Worm (Caenorhabditis elegans): ENCODE measurements around the gene F25B4.8.

F25B4.8 gene

ce11 chrV:5684534-5684933, 7.0 kb downstream of the F25B4.8 start, which contains the start of the genes hmgs-1 and F25B4.4:
hmgs-1 (minus strand) TSS chrV:5684589.
F25B4.4 (plus strand) TSS chrV:5684873.
- TF ChIP-seq C34B4.2 (tag; optimal IDR thresholded peaks at IDR 0.05) (no peak), unc-98 (GFP tag; IDR thresholded peaks at IDR 0.05) (peak; percentile 28; the same call in 1 of the 2 replicates), nhr-237 (tag; optimal IDR thresholded peaks at IDR 0.05) (peak; percentile 65), tlp-1 (tag; optimal IDR thresholded peaks at IDR 0.05) (no peak), nhr-11 (tag; optimal IDR thresholded peaks at IDR 0.05) (peak; percentile 84), nhr-77 (tag; optimal IDR thresholded peaks at IDR 0.05) (peak; percentile 91), xbp-1 (tag; optimal IDR thresholded peaks at IDR 0.05) (peak; percentile 93), mab-9 (GFP tag; IDR thresholded peaks at IDR 0.05) (peak; percentile 72), pax-3 (tag; optimal IDR thresholded peaks at IDR 0.05) (peak; percentile 82), unc-30 (tag; optimal IDR thresholded peaks at IDR 0.05) (no peak), nhr-71 (tag; optimal IDR thresholded peaks at IDR 0.05) (peak; percentile 95), swsn-7 (tag; optimal IDR thresholded peaks at IDR 0.05) (peak; percentile 90), F16B12.6 (tag; optimal IDR thresholded peaks at IDR 0.05) (peak; percentile 68), lin-15B (tag; optimal IDR thresholded peaks at IDR 0.05) (peak; percentile 92), aly-2 (tag; optimal IDR thresholded peaks at IDR 0.05) (peak; percentile 89), egl-13 (tag; optimal IDR thresholded peaks at IDR 0.05) (peak; percentile 74), efl-1 (optimal IDR thresholded peaks at IDR 0.05) (peak; percentile 92 to 93), efl-1 (GFP tag; optimal IDR thresholded peaks at IDR 0.05 in 1 of 2) (peak; percentile 82 to 98), nhr-84 (tag; optimal IDR thresholded peaks at IDR 0.05) (no peak), elt-3 (tag; optimal IDR thresholded peaks at IDR 0.05) (peak in 4 of 6 experiments; percentile 20 to 89 (median 75)), pqm-1 (tag; optimal IDR thresholded peaks at IDR 0.05) (no peak), lin-13 (GFP tag; optimal IDR thresholded peaks at IDR 0.05) (peak; percentile 92), efl-3 (GFP tag; optimal IDR thresholded peaks at IDR 0.05) (no peak), lsy-2 (tag; optimal IDR thresholded peaks at IDR 0.05) (peak; percentile 93 to 95), fkh-8 (tag; optimal IDR thresholded peaks at IDR 0.05) (peak; percentile 90), grh-1 (GFP tag; IDR thresholded peaks at IDR 0.05) (peak; percentile 75), lin-39 (tag; optimal IDR thresholded peaks at IDR 0.05) (peak; percentile 84), hlh-4 (tag; optimal IDR thresholded peaks at IDR 0.05) (no peak), dpl-1 (GFP tag; optimal IDR thresholded peaks at IDR 0.05) (peak; percentile 84 to 86 (median 86)), unc-62 (GFP tag; optimal IDR thresholded peaks at IDR 0.05) (no peak), hlh-17 (GFP tag; optimal IDR thresholded peaks at IDR 0.05; ENCODE audit: borderline replicate concordance) (no peak), ceh-8 (GFP tag; optimal IDR thresholded peaks at IDR 0.05) (peak; percentile 81), tbx-2 (tag; optimal IDR thresholded peaks at IDR 0.05) (peak; percentile 87), C16A3.4 (tag; optimal IDR thresholded peaks at IDR 0.05) (peak; percentile 90), sup-37 (GFP tag; optimal IDR thresholded peaks at IDR 0.05) (no peak), nhr-20 (tag; optimal IDR thresholded peaks at IDR 0.05) (peak; percentile 94), ces-1 (GFP tag; optimal IDR thresholded peaks at IDR 0.05) (no peak), pag-3 (tag; optimal IDR thresholded peaks at IDR 0.05; ENCODE audit: borderline replicate concordance, insufficient read depth) (peak; percentile 35), elt-2 (tag; optimal IDR thresholded peaks at IDR 0.05) (peak; percentile 25), nhr-12 (tag; optimal IDR thresholded peaks at IDR 0.05) (no peak), snu-23 (GFP tag; optimal IDR thresholded peaks at IDR 0.05) (peak; percentile 96), egl-27 (tag; optimal IDR thresholded peaks at IDR 0.05) (peak in 1 of 2 experiments; percentile 28), nhr-85 (tag) (peak; percentile 94), ztf-4 (tag; optimal IDR thresholded peaks at IDR 0.05) (peak; percentile 46), jun-1 (tag; optimal IDR thresholded peaks at IDR 0.05) (peak; percentile 91), ets-5 (GFP tag; IDR thresholded peaks at IDR 0.05) (no peak), lir-3 (tag; optimal IDR thresholded peaks at IDR 0.05; ENCODE audit: poor library complexity) (peak; percentile 76), rnt-1 (tag; optimal IDR thresholded peaks at IDR 0.05) (peak; percentile 94), mef-2 (tag; optimal IDR thresholded peaks at IDR 0.05) (peak; percentile 76), ceh-90 (tag; optimal IDR thresholded peaks at IDR 0.05) (peak; percentile 59), nhr-19 (GFP tag; conservative IDR thresholded peaks at IDR 0.05) (peak; percentile 90), Y116A8C.19 (tag; optimal IDR thresholded peaks at IDR 0.05; ENCODE audit: borderline replicate concordance) (no peak), fkh-10 (GFP tag; optimal IDR thresholded peaks at IDR 0.05) (peak; percentile 79)
